Fruit fly (Drosophila melanogaster): ENCODE data around the gene Kebab.

Kebab gene

dm6 chr2L:2084349-2084748 is 39.1 kb downstream of the Kebab start (continued):
- no peak for TF ChIP-seq gsb (GFP tag; IDR thresholded peaks at IDR 0.05)
- TF ChIP-seq CG2129 (GFP tag; IDR thresholded peaks at IDR 0.05; ENCODE audit: partially characterized antibody) = no peak
- TF ChIP-seq wdn (GFP tag; IDR thresholded peaks at IDR 0.05) = 0 out of 2 replicates have a peak, but pooled peaks have one; percentile 23
- no peak for TF ChIP-seq CG17568 (GFP tag; optimal IDR thresholded peaks at IDR 0.05)
- no peak for TF ChIP-seq phol (tag; optimal IDR thresholded peaks at IDR 0.05)
- peak; percentile 45; the same call in 1 of the 2 replicates for TF ChIP-seq Rfx (GFP tag; IDR thresholded peaks at IDR 0.05)
- no peak for TF ChIP-seq chm (GFP tag; IDR thresholded peaks at IDR 0.05)
- TF ChIP-seq sc (optimal IDR thresholded peaks at IDR 0.05) = no peak
- no peak for TF ChIP-seq sc (GFP tag; optimal IDR thresholded peaks at IDR 0.05)
- TF ChIP-seq CG7786 (GFP tag; optimal IDR thresholded peaks at IDR 0.05) = no peak
- TF ChIP-seq CG17612 (GFP tag; IDR thresholded peaks at IDR 0.05) = no peak
- TF ChIP-seq CG8281 (tag; optimal IDR thresholded peaks at IDR 0.05) = no peak
- no peak for TF ChIP-seq nau (GFP tag; optimal IDR thresholded peaks at IDR 0.05)
- no peak for TF ChIP-seq CG2120 (GFP tag; optimal IDR thresholded peaks at IDR 0.05)
- no peak for TF ChIP-seq Hr51 (GFP tag; optimal IDR thresholded peaks at IDR 0.05)
- no peak for TF ChIP-seq CG14710 (tag; optimal IDR thresholded peaks at IDR 0.05)
- no peak for TF ChIP-seq CG14014 (GFP tag; IDR thresholded peaks at IDR 0.05)
- no peak for TF ChIP-seq eyg (GFP tag; optimal IDR thresholded peaks at IDR 0.05)
- TF ChIP-seq CG4424 (GFP tag; optimal IDR thresholded peaks at IDR 0.05) = no peak
- peak; percentile 56 for TF ChIP-seq CG1603 (tag; optimal IDR thresholded peaks at IDR 0.05)
- TF ChIP-seq corto (GFP tag; optimal IDR thresholded peaks at IDR 0.05) = no peak
- no peak for TF ChIP-seq CG7372 (GFP tag; IDR thresholded peaks at IDR 0.05)
- TF ChIP-seq abd-A (tag; optimal IDR thresholded peaks at IDR 0.05) = no peak
- TF ChIP-seq HmgZ (tag; optimal IDR thresholded peaks at IDR 0.05) = no peak
- TF ChIP-seq row (GFP tag; IDR thresholded peaks at IDR 0.05) = 0 out of 3 replicates have a peak, but pooled peaks have one; percentile 27
- no peak for TF ChIP-seq chinmo (GFP tag; IDR thresholded peaks at IDR 0.05; ENCODE audit: partially characterized antibody)
- no peak for TF ChIP-seq CG2199 (GFP tag; IDR thresholded peaks at IDR 0.05)
- TF ChIP-seq CG34376 (GFP tag; optimal IDR thresholded peaks at IDR 0.05) = no peak
- peak; percentile 14; the same call in 1 of the 2 replicates for TF ChIP-seq sisA (GFP tag; IDR thresholded peaks at IDR 0.05)
- TF ChIP-seq CG11247 (GFP tag; IDR thresholded peaks at IDR 0.05) = no peak
- no peak for TF ChIP-seq tio (GFP tag; optimal IDR thresholded peaks at IDR 0.05)
- TF ChIP-seq CG6272 (GFP tag; IDR thresholded peaks at IDR 0.05) = 0 out of 2 replicates have a peak, but pooled peaks have one; percentile 20
- no peak for TF ChIP-seq CG12155 (GFP tag; optimal IDR thresholded peaks at IDR 0.05)
- TF ChIP-seq CG18619 (GFP tag; optimal IDR thresholded peaks at IDR 0.05) = no peak
- peak; percentile 6 for TF ChIP-seq dmrt99B (tag; optimal IDR thresholded peaks at IDR 0.05)
- no peak for TF ChIP-seq nerfin-1 (tag; optimal IDR thresholded peaks at IDR 0.05)
- no peak for TF ChIP-seq CG15514 (GFP tag; optimal IDR thresholded peaks at IDR 0.05)
- no peak for TF ChIP-seq emc (GFP tag; optimal IDR thresholded peaks at IDR 0.05)
- no peak for TF ChIP-seq az2 (GFP tag; optimal IDR thresholded peaks at IDR 0.05)
- TF ChIP-seq CG13775 (GFP tag; optimal IDR thresholded peaks at IDR 0.05) = no peak
- TF ChIP-seq H2.0 (GFP tag; IDR thresholded peaks at IDR 0.05) = peak; percentile 33; the same call in 1 of the 2 replicates
- no peak for TF ChIP-seq Ssrp (tag; optimal IDR thresholded peaks at IDR 0.05)
- no peak for TF ChIP-seq CG15011 (GFP tag; optimal IDR thresholded peaks at IDR 0.05)
- TF ChIP-seq Six4 (GFP tag; optimal IDR thresholded peaks at IDR 0.05) = no peak
- TF ChIP-seq nerfin-2 (GFP tag; IDR thresholded peaks at IDR 0.05; ENCODE audit: partially characterized antibody) = no peak
- no peak for TF ChIP-seq TFAM (GFP tag; optimal IDR thresholded peaks at IDR 0.05)
- no peak for TF ChIP-seq luna (GFP tag; optimal IDR thresholded peaks at IDR 0.05)
- TF ChIP-seq CG12299 (tag; optimal IDR thresholded peaks at IDR 0.05) = no peak
- peak; percentile 7; the same call in 1 of the 2 replicates for TF ChIP-seq Ada2b (GFP tag; IDR thresholded peaks at IDR 0.05)
- TF ChIP-seq Ravus (GFP tag; IDR thresholded peaks at IDR 0.05) = no peak
- no peak for TF ChIP-seq fd3F (GFP tag; optimal IDR thresholded peaks at IDR 0.05)

Data from whole organism, embryonic.